Worm (Caenorhabditis elegans) whole organism, midembryonic: ENCODE data around the gene M110.7.

Experiments used
- T22C8.4 ChIP-seq: fragments of 200-800 bp; sonication (Bioruptor generic); IDR thresholded peaks from 2 replicates; pipeline ENCODE4 v1.3.6; 2022; ENCODE audit warnings: missing genetic modification characterization, missing compliant biosample characterization
- cog-1 ChIP-seq: sonication (generic microtip); optimal IDR thresholded peaks from 2 replicates; lab custom pipeline; 2016; ENCODE audit warnings: missing genetic modification characterization, missing compliant biosample characterization
- flt-1 ChIP-seq: fragments of 200-800 bp; sonication (Bioruptor generic); IDR thresholded peaks from 2 replicates; pipeline ENCODE4 v1.3.6; 2022; ENCODE audit warnings: missing genetic modification characterization, missing compliant biosample characterization
- klf-2 ChIP-seq: fragments of 200-800 bp; sonication (Bioruptor generic); conservative IDR thresholded peaks from 2 replicates; pipeline ENCODE4 v1.3.6; 2022; ENCODE audit warnings: missing genetic modification reagents, missing genetic modification characterization, missing compliant biosample characterization
- med-1 ChIP-seq: sonication (generic microtip); optimal IDR thresholded peaks from 2 replicates; lab custom pipeline; 2017; ENCODE audit warnings: missing genetic modification characterization, mild to moderate bottlenecking, missing compliant biosample characterization, antibody characterized with exemption, missing genetic modification reagents; ENCODE audit not compliant: insufficient read depth
- ref-1 ChIP-seq: fragments of 200-800 bp; sonication (Bioruptor generic); conservative IDR thresholded peaks from 2 replicates; pipeline ENCODE4 v1.3.6; 2022; ENCODE audit warnings: missing genetic modification reagents, missing genetic modification characterization, missing compliant biosample characterization
- tab-1 ChIP-seq: fragments of 200-800 bp; sonication (Bioruptor generic); IDR thresholded peaks from 2 replicates; pipeline ENCODE4 v1.3.6; 2022; ENCODE audit warnings: missing genetic modification characterization, missing compliant biosample characterization
- ztf-23 ChIP-seq: fragments of 200-800 bp; sonication (Bioruptor generic); IDR thresholded peaks from 2 replicates; pipeline ENCODE4 v1.3.6; 2022; ENCODE audit warnings: missing genetic modification reagents, missing genetic modification characterization, missing compliant biosample characterization
- ztf-29 ChIP-seq: fragments of 200-800 bp; sonication (Bioruptor generic); IDR thresholded peaks from 2 replicates; pipeline ENCODE4 v1.3.6; 2022; ENCODE audit warnings: missing genetic modification reagents, missing genetic modification characterization, missing compliant biosample characterization

M110.7 gene

DNA sequence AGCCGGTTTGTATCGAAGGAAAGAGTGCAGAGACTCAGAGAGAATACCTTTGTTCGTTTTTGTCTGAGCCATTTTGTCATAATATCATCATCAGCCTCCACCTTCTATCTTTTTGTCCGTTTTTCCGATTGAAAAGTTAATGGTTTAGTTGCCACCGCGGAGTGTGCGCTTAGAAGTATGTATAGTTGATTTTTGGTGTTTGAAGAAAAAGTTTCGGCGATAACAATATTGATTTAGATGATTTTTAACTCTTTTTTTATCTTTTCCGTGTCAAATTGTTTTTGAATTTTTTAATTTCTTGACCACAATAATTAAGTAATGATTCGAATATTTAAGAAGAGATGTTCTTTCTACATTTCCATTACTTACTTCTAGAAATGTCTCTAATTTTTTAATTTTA, 27.0 kb upstream of the M110.7 start:
- no peak for TF ChIP-seq klf-2
- no peak for TF ChIP-seq ztf-29 (GFP tag; lab: Robert Waterston, UW)
- TF ChIP-seq flt-1 (GFP tag; lab: Robert Waterston, UW) = no peak
- no peak for TF ChIP-seq cog-1 (tag; lab: Kevin White, UChicago)
- no peak for TF ChIP-seq tab-1 (GFP tag; lab: Robert Waterston, UW)
- no peak for TF ChIP-seq ztf-23 (GFP tag; lab: Robert Waterston, UW)
- no peak for TF ChIP-seq T22C8.4 (GFP tag; lab: Robert Waterston, UW)
- no peak for TF ChIP-seq med-1 (GFP tag; lab: Kevin White, UChicago)
- no peak for TF ChIP-seq ref-1 (GFP tag; lab: Robert Waterston, UW)

DNA sequence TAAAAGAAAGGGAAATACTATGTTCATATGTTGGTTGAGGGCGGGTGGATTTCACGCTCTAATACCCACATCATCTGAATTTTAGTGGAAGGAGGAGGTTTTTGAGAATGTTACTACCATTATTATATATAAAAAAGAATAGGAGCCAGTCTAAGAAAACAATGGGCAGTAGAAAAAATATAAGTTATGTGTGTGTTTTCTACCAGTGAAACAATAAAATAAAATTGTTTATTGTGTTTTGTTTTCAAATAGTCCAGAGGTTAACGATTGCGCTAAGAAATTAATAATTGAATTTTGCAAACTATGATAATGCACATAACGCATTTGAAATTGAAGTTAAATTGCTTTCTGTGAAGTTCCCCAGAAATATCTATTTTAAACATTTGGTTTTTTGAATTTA, 23.1 kb upstream of the M110.7 start, which contains the start of gene M110.8:
TSS of gene M110.8 (minus strand) at position 101 of the 400 bp plus-strand sequence.
- no peak for TF ChIP-seq klf-2
- no peak for TF ChIP-seq tab-1 (GFP tag; lab: Robert Waterston, UW)
- TF ChIP-seq flt-1 (GFP tag; lab: Robert Waterston, UW) = no peak
- TF ChIP-seq ztf-29 (GFP tag; lab: Robert Waterston, UW) = no peak
- TF ChIP-seq ref-1 (GFP tag; lab: Robert Waterston, UW) = no peak
- TF ChIP-seq cog-1 (tag; lab: Kevin White, UChicago) = no peak
- no peak for TF ChIP-seq med-1 (GFP tag; lab: Kevin White, UChicago)
- TF ChIP-seq ztf-23 (GFP tag; lab: Robert Waterston, UW) = no peak

DNA sequence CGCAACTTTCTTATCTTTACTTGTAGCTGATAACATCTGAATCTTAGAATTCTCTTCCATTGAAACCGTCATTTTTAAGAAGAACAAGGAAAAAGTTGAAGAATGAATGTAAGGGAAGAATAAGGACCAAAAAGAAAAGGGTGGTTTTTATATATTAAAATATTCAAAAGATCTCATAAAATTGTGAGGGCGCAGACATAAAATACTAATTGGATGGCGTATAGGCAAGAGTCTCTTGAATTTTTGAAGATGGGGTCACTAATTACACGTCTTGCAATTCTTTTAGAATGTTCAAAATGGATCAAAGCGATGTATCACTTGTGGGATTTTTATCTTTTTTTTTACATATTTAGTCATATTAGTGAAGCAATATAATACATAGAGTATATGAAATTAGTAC, 19.9 kb upstream of the M110.7 start, which contains the start of gene twk-3:
TSS of gene twk-3 (minus strand) at position 101 of the 400 bp plus-strand sequence.
- TF ChIP-seq cog-1 (tag; lab: Kevin White, UChicago) = no peak
- no peak for TF ChIP-seq ztf-29 (GFP tag; lab: Robert Waterston, UW)
- no peak for TF ChIP-seq ztf-23 (GFP tag; lab: Robert Waterston, UW)
- no peak for TF ChIP-seq flt-1 (GFP tag; lab: Robert Waterston, UW)
- no peak for TF ChIP-seq T22C8.4 (GFP tag; lab: Robert Waterston, UW)

DNA sequence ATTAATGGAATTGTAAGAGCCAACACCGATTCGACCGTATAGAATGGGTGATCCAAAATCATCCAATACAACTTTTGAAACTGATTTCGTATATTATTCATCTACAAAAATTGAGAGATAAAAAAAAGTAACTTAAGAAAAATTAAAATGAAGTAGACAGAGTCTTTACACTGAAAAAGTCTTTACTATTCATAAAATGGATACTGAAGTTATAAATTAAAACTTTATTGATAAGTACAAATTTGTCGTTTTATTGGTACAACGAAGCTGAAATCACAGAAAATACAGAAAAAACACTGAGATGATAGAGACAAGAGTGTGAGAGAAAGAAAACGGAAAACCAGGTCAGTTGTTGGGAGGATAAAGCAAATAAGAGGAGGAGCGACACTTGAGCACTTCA, 18.2 kb upstream of the M110.7 start, which contains the start of gene M110.10:
TSS of gene M110.10 (minus strand) at position 101 of the 400 bp plus-strand sequence.
- TF ChIP-seq flt-1 (GFP tag; lab: Robert Waterston, UW) = no peak
- no peak for TF ChIP-seq ztf-29 (GFP tag; lab: Robert Waterston, UW)
- no peak for TF ChIP-seq cog-1 (tag; lab: Kevin White, UChicago)
- no peak for TF ChIP-seq T22C8.4 (GFP tag; lab: Robert Waterston, UW)
- no peak for TF ChIP-seq tab-1 (GFP tag; lab: Robert Waterston, UW)
- TF ChIP-seq klf-2 = no peak
- TF ChIP-seq ztf-23 (GFP tag; lab: Robert Waterston, UW) = no peak
- no peak for TF ChIP-seq ref-1 (GFP tag; lab: Robert Waterston, UW)
- TF ChIP-seq med-1 (GFP tag; lab: Kevin White, UChicago) = no peak

DNA sequence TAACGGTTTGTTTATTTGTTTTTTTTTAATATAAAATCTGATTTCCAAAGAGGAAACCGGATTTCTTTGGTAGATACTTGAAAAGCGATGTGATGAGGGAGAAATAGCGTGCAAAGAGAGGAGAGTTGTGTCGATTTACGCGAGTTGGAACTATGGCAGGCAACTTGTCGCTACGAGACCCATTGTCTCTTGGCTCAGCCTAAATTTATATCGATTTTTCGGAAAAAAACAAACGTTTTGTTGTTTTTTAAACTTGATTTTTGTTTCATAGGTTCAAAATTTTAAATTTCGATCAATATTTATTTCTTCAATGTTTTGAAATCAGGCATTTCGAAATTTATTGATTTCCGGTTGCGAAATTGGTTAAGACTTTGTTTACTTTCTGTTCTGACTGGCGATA, 16.2 kb upstream of the M110.7 start, which contains the start of gene M110.3:
TSS of gene M110.3 (minus strand) at position 184 of the 400 bp plus-strand sequence.
- TF ChIP-seq ztf-29 (GFP tag; lab: Robert Waterston, UW) = no peak
- TF ChIP-seq T22C8.4 (GFP tag; lab: Robert Waterston, UW) = peak; percentile 63; the same call in 1 of the 2 replicates

DNA sequence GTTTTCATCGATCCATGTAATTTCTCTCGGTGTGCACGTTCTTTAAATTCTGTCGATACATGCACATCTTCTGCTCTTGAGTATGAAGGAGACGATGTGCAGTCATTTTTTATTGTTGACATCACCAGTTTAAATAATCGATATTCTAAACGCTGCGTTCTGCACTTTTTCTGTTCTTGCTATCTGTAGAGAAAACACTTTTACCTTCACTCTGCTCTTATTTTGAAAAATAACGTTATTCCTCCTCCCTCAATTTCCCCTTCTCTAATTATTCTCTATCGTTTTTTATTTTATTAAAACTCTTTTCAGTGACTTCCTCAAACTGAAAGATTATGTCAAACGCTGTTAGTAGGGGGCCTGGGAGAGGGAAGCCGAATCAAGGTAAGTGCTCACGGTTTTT, 15.7 kb upstream of the M110.7 start, which contains the start of gene ifg-1:
TSS of gene ifg-1 (plus strand) at position 301 of the 400 bp plus-strand sequence.
- TF ChIP-seq ref-1 (GFP tag; lab: Robert Waterston, UW) (no peak), flt-1 (GFP tag; lab: Robert Waterston, UW) (no peak), ztf-23 (GFP tag; lab: Robert Waterston, UW) (no peak), ztf-29 (GFP tag; lab: Robert Waterston, UW) (no peak), T22C8.4 (GFP tag; lab: Robert Waterston, UW) (no peak), med-1 (GFP tag; lab: Kevin White, UChicago) (no peak), cog-1 (tag; lab: Kevin White, UChicago) (no peak), klf-2 (no peak), tab-1 (GFP tag; lab: Robert Waterston, UW) (no peak)

DNA sequence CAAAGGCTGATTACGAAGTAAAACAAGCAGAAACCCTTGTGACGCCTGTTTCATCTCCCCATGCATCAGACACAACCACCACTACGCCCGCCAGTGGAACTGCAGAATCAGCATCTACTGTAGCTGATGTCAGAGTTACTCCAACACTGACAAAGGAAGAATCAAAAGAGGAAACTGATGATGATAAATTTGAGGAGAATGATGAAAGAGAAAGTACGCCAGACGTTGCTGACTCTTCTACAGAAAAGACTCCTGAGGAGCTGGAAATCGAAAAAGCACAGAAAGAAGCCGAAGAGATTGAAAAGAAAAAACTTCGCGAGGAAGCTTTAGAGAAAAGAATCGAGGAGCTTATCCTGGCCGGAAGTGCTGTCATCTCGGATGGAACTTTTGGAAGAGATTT, 14.3 kb upstream of the M110.7 start:
- TF ChIP-seq tab-1 (GFP tag; lab: Robert Waterston, UW) (no peak), T22C8.4 (GFP tag; lab: Robert Waterston, UW) (no peak), cog-1 (tag; lab: Kevin White, UChicago) (no peak), ztf-23 (GFP tag; lab: Robert Waterston, UW) (no peak), ztf-29 (GFP tag; lab: Robert Waterston, UW) (no peak), klf-2 (no peak), med-1 (GFP tag; lab: Kevin White, UChicago) (no peak), flt-1 (GFP tag; lab: Robert Waterston, UW) (no peak), ref-1 (GFP tag; lab: Robert Waterston, UW) (no peak)

DNA sequence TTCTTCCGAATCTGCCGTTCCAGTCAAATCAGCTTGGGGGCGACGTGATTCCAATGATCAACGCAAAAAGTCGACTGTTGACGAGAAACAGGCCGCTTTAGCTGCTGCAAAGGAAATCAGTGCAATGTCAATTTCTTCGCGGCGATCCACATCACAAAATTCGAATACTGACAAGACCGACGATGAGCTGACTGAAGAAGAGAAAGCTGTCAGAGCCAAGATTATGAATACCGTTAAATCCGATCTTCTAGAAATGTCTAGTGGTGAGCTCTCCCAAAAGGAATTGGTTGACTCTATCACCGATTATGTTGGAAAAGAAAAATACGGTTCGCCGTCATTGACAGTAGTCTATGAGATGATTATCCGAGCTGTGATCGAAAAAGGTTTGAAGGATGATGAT, 12.3 kb upstream of the M110.7 start:
- no peak for TF ChIP-seq ztf-23 (GFP tag; lab: Robert Waterston, UW)
- TF ChIP-seq ref-1 (GFP tag; lab: Robert Waterston, UW) = no peak
- TF ChIP-seq flt-1 (GFP tag; lab: Robert Waterston, UW) = no peak
- no peak for TF ChIP-seq tab-1 (GFP tag; lab: Robert Waterston, UW)
- no peak for TF ChIP-seq ztf-29 (GFP tag; lab: Robert Waterston, UW)
- TF ChIP-seq T22C8.4 (GFP tag; lab: Robert Waterston, UW) = no peak
- TF ChIP-seq med-1 (GFP tag; lab: Kevin White, UChicago) = no peak
- TF ChIP-seq cog-1 (tag; lab: Kevin White, UChicago) = no peak
- no peak for TF ChIP-seq klf-2

DNA sequence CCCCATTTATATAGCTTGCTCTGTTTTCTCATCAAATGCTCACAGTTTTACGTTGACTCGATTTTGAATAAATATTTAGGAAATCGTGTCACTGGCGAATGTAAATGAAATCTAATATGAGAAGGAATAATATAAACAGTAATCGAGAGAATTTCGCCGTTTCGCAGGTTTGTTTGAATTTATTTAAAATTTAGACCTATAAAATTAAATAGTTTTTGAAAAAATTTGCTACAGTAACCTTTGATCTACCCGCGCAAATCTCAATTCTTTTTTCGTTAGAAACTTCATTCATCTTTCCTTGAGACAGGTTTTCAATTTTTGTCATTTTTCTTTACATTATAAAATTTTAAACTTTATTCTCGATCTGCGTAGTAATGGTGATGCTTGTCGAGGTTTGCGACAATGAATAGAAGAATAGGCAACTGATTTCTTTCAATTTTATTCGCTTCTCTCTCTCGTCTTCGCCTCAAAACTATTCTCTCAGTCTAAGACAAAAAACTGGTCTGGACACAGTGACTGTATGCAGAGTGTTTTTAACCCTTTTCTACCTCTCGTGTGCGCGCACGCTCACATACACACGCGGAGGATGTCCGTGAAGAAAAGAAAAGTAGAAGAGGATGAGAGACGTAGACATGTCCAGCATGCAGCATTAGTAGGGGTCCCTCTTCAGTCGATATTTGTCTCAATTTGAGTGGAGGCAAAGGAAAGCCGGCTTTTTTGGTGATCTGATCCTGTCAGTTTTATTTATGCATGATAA, 10.1 kb upstream of the M110.7 start, which contains the start of gene dab-1:
TSS of gene dab-1 (plus strand) at position 78 of the 757 bp plus-strand sequence.
- TF ChIP-seq T22C8.4 (GFP tag; lab: Robert Waterston, UW) (no peak), ztf-29 (GFP tag; lab: Robert Waterston, UW) (no peak), ztf-23 (GFP tag; lab: Robert Waterston, UW) (no peak), klf-2 (no peak), tab-1 (GFP tag; lab: Robert Waterston, UW) (no peak), cog-1 (tag; lab: Kevin White, UChicago) (no peak), flt-1 (GFP tag; lab: Robert Waterston, UW) (no peak), ref-1 (GFP tag; lab: Robert Waterston, UW) (no peak)
